Worm (Caenorhabditis elegans) whole organism, young adult: ENCODE measurements around the gene sup-26.

ENCODE experiments used
- B0261.1 ChIP-seq: sonication (generic microtip); optimal IDR thresholded peaks from 2 replicates; lab custom pipeline; 2016; ENCODE audit warnings: mild to moderate bottlenecking, missing genetic modification characterization, moderate library complexity, missing compliant biosample characterization
- D2030.7 ChIP-seq: fragments of 200-800 bp; sonication (Bioruptor generic); IDR thresholded peaks from 2 replicates; pipeline ENCODE4 v1.3.6; 2022; ENCODE audit warnings: missing genetic modification reagents, missing genetic modification characterization, missing compliant biosample characterization
- F22D6.2 ChIP-seq: sonication (generic microtip); optimal IDR thresholded peaks from 2 replicates; lab custom pipeline; 2016; ENCODE audit warnings: mild to moderate bottlenecking, missing genetic modification characterization, missing compliant biosample characterization
- F33H1.4 ChIP-seq: fragments of 200-800 bp; sonication (Bioruptor generic); IDR thresholded peaks from 2 replicates; pipeline ENCODE4 v1.3.6; 2022; ENCODE audit warnings: missing genetic modification reagents, missing genetic modification characterization, missing compliant biosample characterization
- F55B11.4 ChIP-seq: sonication (generic microtip); optimal IDR thresholded peaks from 2 replicates; lab custom pipeline; 2016; ENCODE audit warnings: missing compliant biosample characterization, missing genetic modification characterization, borderline replicate concordance; ENCODE audit not compliant: insufficient read depth
- K12H6.12 ChIP-seq: fragments of 200-800 bp; sonication (Bioruptor generic); optimal IDR thresholded peaks from 2 replicates; lab custom pipeline; 2018; ENCODE audit warnings: mild to moderate bottlenecking, missing genetic modification characterization, missing compliant biosample characterization
- Y53F4B.3 ChIP-seq: fragments of 200-800 bp; sonication (Bioruptor generic); IDR thresholded peaks from 2 replicates; pipeline ENCODE4 v1.3.6; 2022; ENCODE audit warnings: missing genetic modification reagents, missing genetic modification characterization, missing compliant biosample characterization
- ZK185.1 ChIP-seq: sonication (generic microtip); optimal IDR thresholded peaks from 2 replicates; lab custom pipeline; 2016; ENCODE audit warnings: mild to moderate bottlenecking, missing genetic modification characterization, missing compliant biosample characterization; ENCODE audit not compliant: poor library complexity, severe bottlenecking
- atf-7 ChIP-seq: sonication (generic microtip); optimal IDR thresholded peaks from 2 replicates; lab custom pipeline; 2017; ENCODE audit warnings: mild to moderate bottlenecking, missing genetic modification characterization, missing compliant biosample characterization
- bed-1 ChIP-seq: fragments of 200-800 bp; sonication (Bioruptor generic); IDR thresholded peaks from 2 replicates; pipeline ENCODE4 v1.3.6; 2022; ENCODE audit warnings: missing genetic modification reagents, missing genetic modification characterization, missing compliant biosample characterization
- ceh-91 ChIP-seq: fragments of 200-800 bp; sonication (Bioruptor generic); IDR thresholded peaks from 2 replicates; pipeline ENCODE4 v1.3.6; 2022; ENCODE audit warnings: missing genetic modification reagents, missing genetic modification characterization, missing compliant biosample characterization
- chd-7 ChIP-seq: sonication (generic microtip); optimal IDR thresholded peaks from 2 replicates; lab custom pipeline; 2016; ENCODE audit warnings: mild to moderate bottlenecking, missing genetic modification characterization, moderate library complexity, missing compliant biosample characterization
- die-1 ChIP-seq: sonication (generic microtip); optimal IDR thresholded peaks from 2 replicates; lab custom pipeline; 2016; ENCODE audit warnings: missing genotype, mild to moderate bottlenecking, missing genetic modification characterization, missing compliant biosample characterization
- dox-1 ChIP-seq: fragments of 200-800 bp; sonication (Bioruptor generic); IDR thresholded peaks from 2 replicates; pipeline ENCODE4 v1.3.6; 2022; ENCODE audit warnings: missing genetic modification reagents, missing genetic modification characterization, missing compliant biosample characterization
- dpff-1 ChIP-seq: sonication (generic microtip); optimal IDR thresholded peaks from 2 replicates; lab custom pipeline; 2017; ENCODE audit warnings: mild to moderate bottlenecking, missing genetic modification characterization, missing compliant biosample characterization
- dpl-1 ChIP-seq: fragments of 150-350 bp; optimal IDR thresholded peaks from 2 replicates; lab custom pipeline; 2014; ENCODE audit warnings: missing biosample characterization, missing genetic modification reagents, missing genetic modification characterization
- efl-1 ChIP-seq: fragments of 150-350 bp; optimal IDR thresholded peaks from 2 replicates; lab custom pipeline; 2014; ENCODE audit warnings: missing biosample characterization, missing genetic modification reagents, missing genetic modification characterization
- ets-4 ChIP-seq: fragments of 200-800 bp; sonication (Bioruptor generic); optimal IDR thresholded peaks from 2 replicates; lab custom pipeline; 2018; ENCODE audit warnings: mild to moderate bottlenecking, missing genetic modification characterization, missing compliant biosample characterization
- him-1 ChIP-seq: sonication (generic microtip); optimal IDR thresholded peaks from 2 replicates; lab custom pipeline; 2016; ENCODE audit warnings: missing genotype, missing genetic modification reagents, missing genetic modification characterization, missing compliant biosample characterization
- hlh-12 ChIP-seq: sonication (generic microtip); optimal IDR thresholded peaks from 2 replicates; lab custom pipeline; 2016; ENCODE audit warnings: missing genetic modification characterization, missing compliant biosample characterization
- hmg-1.2 ChIP-seq: fragments of 200-800 bp; sonication (Bioruptor generic); IDR thresholded peaks from 2 replicates; pipeline ENCODE4 v1.3.6; 2022; ENCODE audit warnings: missing genetic modification reagents, missing genetic modification characterization, missing compliant biosample characterization
- hsf-1 ChIP-seq: fragments of 200-800 bp; sonication (Bioruptor generic); IDR thresholded peaks from 2 replicates; pipeline ENCODE4 v1.3.6; 2022; ENCODE audit warnings: missing genetic modification reagents, missing genetic modification characterization, missing compliant biosample characterization
- let-607 ChIP-seq, 2 experiments: fragments of 200-800 bp in 1 of 2; sonication (Bioruptor generic) in 1 of 2; sonication (generic microtip) in 1 of 2; optimal IDR thresholded peaks; 2 replicates each; lab custom pipeline; 2016 to 2018; ENCODE audit warnings: mild to moderate bottlenecking in 2 of 2, missing compliant biosample characterization in 2 of 2, missing genetic modification characterization in 2 of 2, moderate library complexity in 2 of 2, missing genotype in 1 of 2
- lin-54 ChIP-seq: fragments of 200-800 bp; sonication (Bioruptor generic); optimal IDR thresholded peaks from 2 replicates; lab custom pipeline; 2018; ENCODE audit warnings: mild to moderate bottlenecking, missing genetic modification characterization, missing compliant biosample characterization
- lsl-1 ChIP-seq: fragments of 200-800 bp; sonication (Bioruptor generic); optimal IDR thresholded peaks from 2 replicates; lab custom pipeline; 2018; ENCODE audit warnings: mild to moderate bottlenecking, missing genetic modification characterization, moderate library complexity, missing compliant biosample characterization
- mxl-1 ChIP-seq: sonication (generic microtip); optimal IDR thresholded peaks from 2 replicates; lab custom pipeline; 2016; ENCODE audit warnings: missing genetic modification characterization, missing compliant biosample characterization
- nhr-120 ChIP-seq: fragments of 200-800 bp; sonication (Bioruptor generic); IDR thresholded peaks from 2 replicates; pipeline ENCODE4 v1.3.6; 2022; ENCODE audit warnings: missing genetic modification characterization, missing compliant biosample characterization
- nhr-80 ChIP-seq: sonication (generic microtip); optimal IDR thresholded peaks from 2 replicates; lab custom pipeline; 2016; ENCODE audit warnings: missing genetic modification characterization, missing compliant biosample characterization
- pha-4 ChIP-seq: fragments of 150-350 bp; sonication (generic microtip); optimal IDR thresholded peaks from 2 replicates; lab custom pipeline; 2014; ENCODE audit warnings: missing biosample characterization, missing genetic modification reagents, missing genetic modification characterization
- sdz-38 ChIP-seq: sonication (generic microtip); optimal IDR thresholded peaks from 2 replicates; lab custom pipeline; 2016; ENCODE audit warnings: missing genotype, missing genetic modification characterization, missing compliant biosample characterization
- snpc-1.1 ChIP-seq: sonication (generic microtip); optimal IDR thresholded peaks from 2 replicates; lab custom pipeline; 2017; ENCODE audit warnings: missing genetic modification characterization, mild to moderate bottlenecking, missing compliant biosample characterization, antibody characterized with exemption, moderate library complexity, missing genotype, missing genetic modification reagents; ENCODE audit not compliant: insufficient read depth
- snpc-4 ChIP-seq, 5 experiments: fragments of 150-350 bp in 1 of 5; sonication (generic microtip) in 4 of 5; optimal IDR thresholded peaks; 2 replicates each; lab custom pipeline; 2014 to 2018; ENCODE audit warnings: missing genetic modification characterization in 5 of 5, missing biosample characterization in 3 of 5, antibody characterized with exemption in 2 of 5, mild to moderate bottlenecking in 2 of 5, missing compliant biosample characterization in 2 of 5, missing genotype in 2 of 5, moderate library complexity in 2 of 5, missing genetic modification reagents in 1 of 5
- xnd-1 ChIP-seq: sonication (generic microtip); optimal IDR thresholded peaks from 2 replicates; lab custom pipeline; 2016; ENCODE audit warnings: missing genotype, missing genetic modification reagents, missing genetic modification characterization, missing compliant biosample characterization

The sup-26 gene

DNA sequence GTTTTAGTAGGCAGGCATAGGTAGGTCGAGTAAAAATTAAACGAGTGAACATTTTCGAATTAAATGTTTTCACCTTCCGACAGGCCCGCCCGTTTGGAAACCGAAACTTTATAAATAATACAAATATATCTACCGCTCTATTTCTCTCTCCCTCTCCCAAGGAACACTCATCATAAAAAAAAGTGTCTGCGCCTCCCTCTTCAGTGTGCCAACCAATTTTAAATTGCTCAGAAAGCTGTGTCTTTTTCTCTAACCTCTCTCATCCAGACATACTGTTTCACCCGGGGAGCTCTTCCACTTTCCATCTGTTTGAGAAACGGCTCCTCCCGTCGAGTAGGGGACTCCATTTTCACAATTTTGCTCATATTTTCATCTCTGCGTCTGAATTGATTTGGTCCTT lies 43.1 kb upstream of the sup-26 start:
- TF ChIP-seq lsl-1 (GFP tag; lab: Kevin White, UChicago) (no peak), hmg-1.2 (GFP tag; lab: Robert Waterston, UW) (peak; percentile 73; the same call in 1 of the 2 replicates), ZK185.1 (tag; lab: Kevin White, UChicago) (peak; percentile 5)
- TF ChIP-seq, all 124 proteins: peak for 2

DNA sequence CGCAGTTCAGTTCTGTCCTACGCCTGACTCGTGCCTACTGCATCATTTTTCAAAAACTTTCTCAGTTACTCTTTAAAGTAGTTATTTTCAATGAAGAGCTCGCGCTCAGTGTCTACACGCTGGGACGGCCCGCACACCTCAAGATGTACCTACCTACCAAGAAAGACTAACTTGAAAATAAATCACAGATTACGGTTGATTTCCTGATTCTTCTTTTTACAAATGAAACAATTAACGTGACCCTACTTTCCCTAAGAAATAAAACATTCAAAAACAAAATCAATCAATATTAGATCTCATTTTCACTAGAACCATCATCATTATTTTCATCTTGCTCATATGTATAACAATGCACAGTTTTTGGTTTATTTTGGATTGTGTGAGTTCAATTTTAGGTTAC lies 41.4 kb upstream of the sup-26 start, which contains the start of gene H38K22.7:
Gene H38K22.7, plus strand, starts transcription at position 301 of the 400 bp plus-strand sequence.
- TF ChIP-seq sdz-38 (tag; lab: Kevin White, UChicago) (no peak), ZK185.1 (tag; lab: Kevin White, UChicago) (no peak), snpc-1.1 (no peak), Y53F4B.3 (GFP tag; lab: Robert Waterston, UW) (no peak)

DNA sequence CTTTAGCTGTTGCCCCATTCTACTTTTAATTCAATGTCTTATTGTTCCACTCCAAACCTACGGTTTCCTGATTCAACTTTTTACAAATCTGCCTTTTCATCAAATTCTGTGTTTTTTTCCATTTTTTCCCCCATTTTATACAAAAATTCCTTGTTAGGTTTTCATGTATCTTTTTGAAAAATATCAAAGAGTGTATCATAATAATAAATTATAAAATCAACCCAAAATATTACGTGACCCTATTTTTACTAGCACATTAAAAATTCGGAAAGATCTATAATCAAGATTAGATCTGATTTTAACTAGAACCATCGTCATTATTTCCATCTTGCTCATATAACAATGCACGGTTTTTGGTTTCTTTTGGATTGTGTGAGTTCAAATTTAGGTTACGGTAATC lies 40.1 kb upstream of the sup-26 start, which contains the start of gene H38K22.6:
Gene H38K22.6, plus strand, starts transcription at position 301 of the 400 bp plus-strand sequence.
- TF ChIP-seq hlh-12: no peak

DNA sequence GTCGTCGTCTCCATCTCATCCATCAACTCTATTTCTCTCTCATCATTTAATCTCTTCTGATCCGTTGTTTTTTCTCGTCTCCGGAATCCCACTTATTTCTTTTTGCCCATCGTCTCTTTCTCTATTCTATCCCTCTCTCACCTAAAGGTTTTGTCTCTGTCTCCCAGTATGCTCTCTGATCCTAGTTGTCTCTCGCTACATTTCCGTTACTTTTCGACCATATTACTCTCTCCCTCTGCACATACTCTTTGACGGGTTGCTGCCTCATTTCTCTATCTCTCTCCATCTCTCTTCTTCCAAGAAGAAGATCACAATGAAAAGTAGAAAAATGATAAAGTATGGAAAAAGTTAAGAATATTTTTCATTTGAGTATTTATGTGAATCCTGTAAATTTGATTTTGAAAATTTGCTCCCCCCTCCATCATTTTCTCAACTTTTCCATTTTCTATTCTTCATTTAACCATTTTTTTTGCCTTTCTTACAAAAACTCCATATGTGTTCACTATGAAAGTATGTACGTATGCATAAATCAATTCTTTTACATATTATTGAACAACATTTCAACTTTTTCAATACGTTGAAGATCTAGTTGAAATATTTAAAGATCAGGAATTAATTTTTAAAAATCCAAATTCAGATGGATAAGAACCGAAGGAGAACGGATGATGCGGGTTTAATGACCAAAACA lies 37.2 kb upstream of the sup-26 start, which contains the start of gene tag-131:
Gene tag-131, plus strand, starts transcription at position 638 of the 688 bp plus-strand sequence.
- TF ChIP-seq F55B11.4 (tag; lab: Kevin White, UChicago) (no peak), dpff-1 (tag; lab: Kevin White, UChicago) (no peak), B0261.1 (tag; lab: Kevin White, UChicago) (no peak), K12H6.12 (tag; lab: Kevin White, UChicago) (no peak), mxl-1 (no peak), lin-54 (GFP tag; lab: Kevin White, UChicago) (no peak), hmg-1.2 (GFP tag; lab: Robert Waterston, UW) (peak; percentile 20; the same call in 1 of the 2 replicates)

DNA sequence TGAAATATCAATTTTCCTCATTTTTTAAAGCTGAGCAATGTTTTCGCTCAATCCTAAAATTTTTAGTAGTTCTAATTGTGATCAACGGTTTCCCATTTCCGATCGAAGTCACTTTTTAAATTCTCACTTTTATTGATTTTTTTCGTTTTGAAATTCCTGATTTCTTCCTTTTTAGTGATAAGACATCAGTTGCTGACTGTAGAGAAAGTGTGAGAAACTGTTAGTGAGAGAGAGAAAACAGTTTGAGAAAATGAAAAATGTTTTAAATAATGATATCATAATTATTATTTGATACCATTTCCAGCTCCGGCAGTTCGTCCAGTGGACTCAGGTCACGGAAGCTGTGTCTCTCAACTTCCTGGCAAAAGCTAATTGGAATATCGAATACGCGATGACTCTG lies 34.5 kb upstream of the sup-26 start:
- TF ChIP-seq lin-54 (GFP tag; lab: Kevin White, UChicago): no peak
- peak; percentile 45 for TF ChIP-seq nhr-80 (tag; lab: Kevin White, UChicago)
- no peak for TF ChIP-seq die-1 (tag; lab: Kevin White, UChicago)
- TF ChIP-seq K12H6.12 (tag; lab: Kevin White, UChicago): no peak
- TF ChIP-seq D2030.7 (GFP tag; lab: Robert Waterston, UW): no peak
- no peak for TF ChIP-seq dox-1 (GFP tag; lab: Robert Waterston, UW)
- no peak for TF ChIP-seq bed-1 (GFP tag; lab: Robert Waterston, UW)

DNA sequence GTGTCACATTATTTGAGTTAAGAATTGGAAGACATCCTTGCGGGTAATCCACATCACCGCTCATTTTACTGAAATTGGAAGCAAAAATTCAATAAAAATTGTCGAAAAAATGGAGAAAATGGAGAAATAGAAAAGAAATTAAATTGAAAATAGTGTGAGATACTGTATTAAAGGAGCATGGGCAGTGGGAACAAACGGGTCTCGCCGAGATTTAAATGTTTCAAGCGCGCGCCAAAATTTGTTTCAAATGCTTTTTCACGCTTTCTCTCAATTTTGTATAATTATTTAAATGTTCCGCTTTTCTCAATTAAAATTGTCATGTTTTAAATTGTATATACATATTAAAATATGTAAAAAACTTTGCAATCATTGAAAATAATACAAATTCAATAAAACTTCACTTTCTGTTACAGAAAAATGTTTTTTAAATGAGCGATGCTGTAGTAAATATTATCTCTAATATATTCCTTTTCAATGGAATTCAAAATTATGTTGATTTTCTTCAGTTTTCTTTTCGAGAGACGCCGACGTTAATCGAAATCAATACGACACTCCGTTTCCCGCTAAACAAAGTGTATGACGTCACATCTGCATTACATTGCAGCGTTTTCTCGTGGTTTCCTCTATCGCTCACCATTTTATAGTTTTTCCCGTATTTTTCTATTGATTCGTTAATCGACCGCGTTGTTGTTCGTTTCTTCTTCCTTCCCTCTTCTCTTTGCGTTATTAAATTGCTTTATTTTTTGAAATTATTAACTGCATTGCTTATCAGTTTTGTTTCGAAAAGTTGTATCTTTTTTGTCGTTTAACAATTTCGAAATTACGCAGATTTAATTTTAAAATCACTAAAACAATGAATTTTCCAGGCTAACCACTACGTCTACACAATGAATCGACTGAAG lies 33.3 kb upstream of the sup-26 start, which contains the start of the genes evl-14 and dcn-1:
Gene evl-14, minus strand, starts transcription at position 68 of the 902 bp plus-strand sequence.
Gene dcn-1, plus strand, starts transcription at position 852 of the 902 bp plus-strand sequence.
- TF ChIP-seq nhr-120 (GFP tag; lab: Robert Waterston, UW): no peak
- peak in 1 of 2 experiments; percentile 20 for TF ChIP-seq let-607 (tag; optimal IDR thresholded peaks at IDR 0.05; lab: Kevin White, UChicago)
- peak; percentile 74 for TF ChIP-seq pha-4
- peak; percentile 84 for TF ChIP-seq ceh-91 (GFP tag; lab: Robert Waterston, UW)
- no peak for TF ChIP-seq chd-7 (tag; lab: Kevin White, UChicago)
- peak; percentile 82 for TF ChIP-seq dpl-1 (GFP tag; lab: Kevin White, UChicago)
- TF ChIP-seq him-1 (tag; lab: Kevin White, UChicago): peak; percentile 2
- no peak for TF ChIP-seq ets-4 (GFP tag; lab: Kevin White, UChicago)
- no peak for TF ChIP-seq hsf-1 (GFP tag; lab: Robert Waterston, UW)
- TF ChIP-seq snpc-4 (GFP tag; optimal IDR thresholded peaks at IDR 0.05; lab: Kevin White, UChicago): no peak
- TF ChIP-seq snpc-4 (tag; optimal IDR thresholded peaks at IDR 0.05; lab: Kevin White, UChicago): peak in 1 of 4 experiments; percentile 11
- TF ChIP-seq snpc-1.1: peak; percentile 6
- no peak for TF ChIP-seq F22D6.2 (tag; lab: Kevin White, UChicago)
- peak; percentile 47; the same call in 1 of the 2 replicates for TF ChIP-seq hmg-1.2 (GFP tag; lab: Robert Waterston, UW)
- peak; percentile 68 for TF ChIP-seq lin-54 (GFP tag; lab: Kevin White, UChicago)
- TF ChIP-seq F33H1.4 (GFP tag; lab: Robert Waterston, UW): peak; percentile 94
- peak; percentile 39 for TF ChIP-seq nhr-80 (tag; lab: Kevin White, UChicago)
- TF ChIP-seq K12H6.12 (tag; lab: Kevin White, UChicago): peak; percentile 46
- TF ChIP-seq atf-7 (tag; lab: Kevin White, UChicago): peak; percentile 79
- TF ChIP-seq xnd-1: peak; percentile 80
- peak; percentile 96 for TF ChIP-seq efl-1 (GFP tag; lab: Kevin White, UChicago)
